Worm (Caenorhabditis elegans) whole organism, mixed stage, embryonic: ENCODE data around the gene col-169.

ENCODE experiments used
- M03D4.4 ChIP-seq: sonication (generic microtip); optimal IDR thresholded peaks from 2 replicates; lab custom pipeline; 2017; ENCODE audit warnings: mild to moderate bottlenecking, missing genetic modification characterization, missing compliant biosample characterization
- bed-3 ChIP-seq: fragments of 200-800 bp; sonication (Bioruptor generic); optimal IDR thresholded peaks from 3 replicates; lab custom pipeline; 2018; ENCODE audit warnings: mild to moderate bottlenecking, missing genetic modification characterization, moderate library complexity, missing compliant biosample characterization
- ceh-39 ChIP-seq: fragments of 150-350 bp; optimal IDR thresholded peaks from 2 replicates; lab custom pipeline; 2014; ENCODE audit warnings: missing biosample characterization, missing genetic modification characterization
- ceh-43 ChIP-seq: fragments of 200-800 bp; sonication (Bioruptor generic); optimal IDR thresholded peaks from 2 replicates; lab custom pipeline; 2018; ENCODE audit warnings: mild to moderate bottlenecking, missing genetic modification characterization, moderate library complexity, missing compliant biosample characterization
- ceh-83 ChIP-seq: fragments of 200-800 bp; sonication (Bioruptor generic); optimal IDR thresholded peaks from 2 replicates; lab custom pipeline; 2018; ENCODE audit warnings: mild to moderate bottlenecking, missing genetic modification characterization, missing compliant biosample characterization
- ces-1 ChIP-seq: fragments of 150-350 bp; optimal IDR thresholded peaks from 2 replicates; lab custom pipeline; 2014; ENCODE audit warnings: missing biosample characterization, missing genetic modification reagents, missing genetic modification characterization
- cnd-1 ChIP-seq: fragments of 200-800 bp; sonication (Bioruptor generic); optimal IDR thresholded peaks from 2 replicates; lab custom pipeline; 2018; ENCODE audit warnings: mild to moderate bottlenecking, missing genetic modification characterization, missing compliant biosample characterization
- drap-1 ChIP-seq: fragments of 200-800 bp; sonication (Bioruptor generic); optimal IDR thresholded peaks from 3 replicates; lab custom pipeline; 2018; ENCODE audit warnings: mild to moderate bottlenecking, missing genetic modification characterization, missing compliant biosample characterization
- elt-1 ChIP-seq: sonication (generic microtip); optimal IDR thresholded peaks from 2 replicates; lab custom pipeline; 2017; ENCODE audit warnings: missing genetic modification characterization, mild to moderate bottlenecking, missing compliant biosample characterization, antibody characterized with exemption, moderate library complexity, borderline replicate concordance; ENCODE audit not compliant: insufficient read depth
- elt-3 ChIP-seq: fragments of 150-350 bp; optimal IDR thresholded peaks from 2 replicates; lab custom pipeline; 2014; ENCODE audit warnings: missing biosample characterization, missing genetic modification characterization
- hlh-1 ChIP-seq: fragments of 150-350 bp; optimal IDR thresholded peaks from 2 replicates; lab custom pipeline; 2014; ENCODE audit warnings: missing biosample characterization, missing genetic modification reagents, missing genetic modification characterization
- lin-13 ChIP-seq: fragments of 150-350 bp; optimal IDR thresholded peaks from 2 replicates; lab custom pipeline; 2014; ENCODE audit warnings: missing biosample characterization, missing genetic modification characterization
- lin-32 ChIP-seq: fragments of 200-800 bp; sonication (Bioruptor generic); optimal IDR thresholded peaks from 2 replicates; lab custom pipeline; 2018; ENCODE audit warnings: mild to moderate bottlenecking, missing genetic modification characterization, missing compliant biosample characterization
- lsy-2 ChIP-seq: fragments of 150-350 bp; optimal IDR thresholded peaks from 2 replicates; lab custom pipeline; 2014; ENCODE audit warnings: missing biosample characterization, missing genetic modification characterization
- mab-5 ChIP-seq: fragments of 150-350 bp; optimal IDR thresholded peaks from 2 replicates; lab custom pipeline; 2014; ENCODE audit warnings: missing biosample characterization, missing genetic modification characterization
- mep-1 ChIP-seq: fragments of 150-350 bp; optimal IDR thresholded peaks from 2 replicates; lab custom pipeline; 2017; ENCODE audit warnings: missing biosample characterization, missing genetic modification reagents, missing genetic modification characterization, inconsistent platforms
- mls-2 ChIP-seq: sonication (generic microtip); optimal IDR thresholded peaks from 2 replicates; lab custom pipeline; 2016; ENCODE audit warnings: mild to moderate bottlenecking, missing genetic modification characterization, moderate library complexity, missing compliant biosample characterization
- nhr-12 ChIP-seq: fragments of 150-350 bp; optimal IDR thresholded peaks from 2 replicates; lab custom pipeline; 2014; ENCODE audit warnings: missing biosample characterization, missing genetic modification characterization
- nhr-2 ChIP-seq: fragments of 150-350 bp; optimal IDR thresholded peaks from 2 replicates; lab custom pipeline; 2014; ENCODE audit warnings: missing biosample characterization, missing genetic modification characterization
- nhr-237 ChIP-seq: fragments of 150-350 bp; optimal IDR thresholded peaks from 2 replicates; lab custom pipeline; 2014; ENCODE audit warnings: missing biosample characterization, missing genetic modification characterization
- nhr-28 ChIP-seq: fragments of 150-350 bp; optimal IDR thresholded peaks from 2 replicates; lab custom pipeline; 2014; ENCODE audit warnings: missing biosample characterization, missing genetic modification characterization
- nhr-76 ChIP-seq: sonication (generic microtip); optimal IDR thresholded peaks from 2 replicates; lab custom pipeline; 2017; ENCODE audit warnings: missing biosample characterization, missing genetic modification characterization
- pha-4 ChIP-seq: fragments of 150-350 bp; optimal IDR thresholded peaks from 2 replicates; lab custom pipeline; 2018; ENCODE audit warnings: missing biosample characterization, missing genetic modification reagents, missing genetic modification characterization
- snpc-4 ChIP-seq: fragments of 150-350 bp; optimal IDR thresholded peaks from 2 replicates; lab custom pipeline; 2014; ENCODE audit warnings: missing biosample characterization, missing genetic modification characterization
- sptf-1 ChIP-seq: sonication (generic microtip); optimal IDR thresholded peaks from 2 replicates; lab custom pipeline; 2017; ENCODE audit warnings: mild to moderate bottlenecking, missing genetic modification characterization, moderate library complexity, missing compliant biosample characterization
- tbx-8 ChIP-seq: fragments of 200-800 bp; sonication (Bioruptor generic); optimal IDR thresholded peaks from 2 replicates; lab custom pipeline; 2018; ENCODE audit warnings: mild to moderate bottlenecking, missing genetic modification characterization, moderate library complexity, missing compliant biosample characterization
- unc-39 ChIP-seq: fragments of 150-350 bp; optimal IDR thresholded peaks from 2 replicates; lab custom pipeline; 2014; ENCODE audit warnings: missing biosample characterization, missing genetic modification characterization
- unc-62 ChIP-seq: fragments of 150-350 bp; optimal IDR thresholded peaks from 2 replicates; lab custom pipeline; 2014; ENCODE audit warnings: missing biosample characterization, missing genetic modification reagents, missing genetic modification characterization
- zip-8 ChIP-seq: fragments of 150-350 bp; optimal IDR thresholded peaks from 2 replicates; lab custom pipeline; 2014; ENCODE audit warnings: missing biosample characterization, missing genetic modification characterization
- ztf-11 ChIP-seq: fragments of 150-350 bp; optimal IDR thresholded peaks from 2 replicates; lab custom pipeline; 2014; ENCODE audit warnings: missing biosample characterization, missing genetic modification characterization

col-169 gene

DNA sequence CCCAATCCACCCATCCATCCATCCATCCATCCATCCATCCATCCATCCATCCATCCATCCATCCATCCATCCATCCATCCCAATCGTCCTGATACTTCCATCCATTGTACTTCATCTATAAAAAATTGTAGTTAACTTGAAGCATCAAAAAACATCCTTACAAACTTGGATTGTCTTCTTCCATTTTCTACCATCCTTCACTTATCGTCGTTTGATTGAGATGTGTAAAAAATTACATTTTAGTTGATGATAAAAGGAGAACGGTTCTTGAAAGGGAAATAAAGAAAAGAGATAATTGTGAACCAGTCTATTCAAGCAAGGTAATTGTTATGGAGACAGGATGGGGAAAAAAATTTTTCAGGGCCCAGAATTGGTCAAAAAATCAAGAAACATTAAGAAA, 28.8 kb downstream of the col-169 start, which contains the start of gene C03B1.10:
TSS of gene C03B1.10 (minus strand) at position 101 of the 400 bp plus-strand sequence.
- TF ChIP-seq M03D4.4 (tag; lab: Kevin White, UChicago) (no peak), nhr-76 (tag; lab: Kevin White, UChicago) (no peak), nhr-237 (tag; lab: Kevin White, UChicago) (no peak), drap-1 (GFP tag; lab: Kevin White, UChicago) (no peak)

- TF ChIP-seq ceh-83 (GFP tag; lab: Kevin White, UChicago) (no peak), lin-13 (tag; lab: Kevin White, UChicago) (no peak), nhr-28 (no peak), cnd-1 (tag; lab: Kevin White, UChicago) (no peak), ceh-39 (no peak), unc-62 (GFP tag; lab: Kevin White, UChicago) (no peak), pha-4 (tag; lab: Kevin White, UChicago) (no peak), tbx-8 (GFP tag; lab: Kevin White, UChicago) (no peak), ces-1 (GFP tag; lab: Kevin White, UChicago) (no peak), nhr-12 (no peak), hlh-1 (tag; lab: Kevin White, UChicago) (no peak), mab-5 (tag; lab: Kevin White, UChicago) (no peak), sptf-1 (no peak), mep-1 (tag; lab: Kevin White, UChicago) (no peak), nhr-237 (tag; lab: Kevin White, UChicago) (no peak), lsy-2 (tag; lab: Kevin White, UChicago) (no peak), elt-1 (tag; lab: Kevin White, UChicago) (no peak), mls-2 (no peak), nhr-2 (no peak), lin-32 (GFP tag; lab: Kevin White, UChicago) (no peak)
- TF ChIP-seq, all 35 proteins: peak for 0
These were observed 31.1 kb downstream of the col-169 start for ce11 chrX:6360077-6360476.

- TF ChIP-seq ceh-83 (GFP tag; lab: Kevin White, UChicago) (no peak), mls-2 (no peak), hlh-1 (tag; lab: Kevin White, UChicago) (no peak)
These were observed 31.7 kb downstream of the col-169 start, which contains the start of gene C03B1.14 for ce11 chrX:6360658-6361057. TSS of gene C03B1.14 (minus strand) at chrX:6360758.

DNA sequence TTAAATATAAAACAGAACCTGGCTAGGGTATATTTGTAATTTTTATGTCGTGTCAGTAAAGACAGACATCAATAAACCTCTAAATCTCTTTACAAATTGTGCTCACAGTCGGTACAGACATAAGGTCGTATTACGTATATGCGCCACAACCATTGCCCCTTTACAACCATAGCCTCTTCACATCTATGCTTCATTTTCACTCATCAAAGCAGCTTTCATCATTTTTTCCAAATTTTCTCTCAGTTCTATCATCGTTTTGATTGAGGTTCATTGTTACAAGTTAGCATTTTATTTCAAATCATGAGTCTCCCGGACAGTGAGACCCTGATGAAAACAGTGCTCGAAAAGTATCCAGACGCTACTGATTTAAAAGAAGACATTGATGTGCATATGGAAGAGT, 35.2 kb downstream of the col-169 start, which contains the start of gene C03B1.4:
TSS of gene C03B1.4 (plus strand) at position 301 of the 400 bp plus-strand sequence.
- TF ChIP-seq sptf-1: no peak
- TF ChIP-seq mep-1 (tag; lab: Kevin White, UChicago): no peak
- TF ChIP-seq snpc-4 (tag; lab: Kevin White, UChicago): no peak
- TF ChIP-seq, all 35 proteins: peak for 0

ce11 chrX:6365715-6366114, 36.8 kb downstream of the col-169 start, which contains the start of gene C03B1.3:
TSS of gene C03B1.3 (plus strand) at chrX:6366015.
- TF ChIP-seq ceh-43 (GFP tag; lab: Kevin White, UChicago): no peak
- no peak for TF ChIP-seq elt-3 (tag; lab: Kevin White, UChicago)
- no peak for TF ChIP-seq ztf-11 (tag; lab: Kevin White, UChicago)
- TF ChIP-seq sptf-1: no peak
- no peak for TF ChIP-seq cnd-1 (tag; lab: Kevin White, UChicago)
- TF ChIP-seq elt-1 (tag; lab: Kevin White, UChicago): no peak
- no peak for TF ChIP-seq ces-1 (GFP tag; lab: Kevin White, UChicago)
- no peak for TF ChIP-seq nhr-12
- TF ChIP-seq nhr-76 (tag; lab: Kevin White, UChicago): no peak
- TF ChIP-seq drap-1 (GFP tag; lab: Kevin White, UChicago): no peak
- no peak for TF ChIP-seq ceh-39
- no peak for TF ChIP-seq lin-13 (tag; lab: Kevin White, UChicago)
- TF ChIP-seq unc-39 (tag; lab: Kevin White, UChicago): no peak
- no peak for TF ChIP-seq lsy-2 (tag; lab: Kevin White, UChicago)
- TF ChIP-seq mab-5 (tag; lab: Kevin White, UChicago): no peak
- no peak for TF ChIP-seq zip-8 (tag; lab: Kevin White, UChicago)
- TF ChIP-seq bed-3 (GFP tag; lab: Kevin White, UChicago): no peak
- TF ChIP-seq, all 35 proteins: peak for 0
